Fruit fly (Drosophila melanogaster): ENCODE measurements around the gene bc10.
A peak's percentile ranks its signal among the peaks of the same experiment; 100 is the strongest.

bc10 gene

dm6 chr3L:5556195-5556594 is 8.8 kb upstream of the bc10 start:
- TF ChIP-seq Vsx2 (GFP tag; optimal IDR thresholded peaks at IDR 0.05; ENCODE audit: partially characterized antibody) (no peak), psq (GFP tag; optimal IDR thresholded peaks at IDR 0.05) (no peak), tai (GFP tag; optimal IDR thresholded peaks at IDR 0.05) (no peak), Hr78 (GFP tag; optimal IDR thresholded peaks at IDR 0.05) (no peak), usp (GFP tag; optimal IDR thresholded peaks at IDR 0.05) (no peak), N (GFP tag; optimal IDR thresholded peaks at IDR 0.05) (no peak), HLH106 (tag; optimal IDR thresholded peaks at IDR 0.05) (no peak), br (GFP tag; optimal IDR thresholded peaks at IDR 0.05) (no peak), Rel (GFP tag; optimal IDR thresholded peaks at IDR 0.05) (no peak), Rel (tag; optimal IDR thresholded peaks at IDR 0.05) (no peak), Jra (GFP tag; optimal IDR thresholded peaks at IDR 0.05) (no peak), Myc (optimal IDR thresholded peaks at IDR 0.05) (no peak), Sp1 (GFP tag; optimal IDR thresholded peaks at IDR 0.05) (no peak)

dm6 chr3L:5561341-5561740 is 3.7 kb upstream of the bc10 start, which contains the start of gene sinu:
Gene sinu, minus strand, starts transcription at chr3L:5561598.
- TF ChIP-seq Vsx2 (GFP tag; optimal IDR thresholded peaks at IDR 0.05; ENCODE audit: partially characterized antibody) (peak; percentile 53), jim (GFP tag; optimal IDR thresholded peaks at IDR 0.05) (no peak)

dm6 chr3L:5562584-5562983 is 2.4 kb upstream of the bc10 start:
- TF ChIP-seq Rel (GFP tag; optimal IDR thresholded peaks at IDR 0.05), result no peak
- peak; percentile 42 for TF ChIP-seq Rel (tag; optimal IDR thresholded peaks at IDR 0.05)
- no peak for TF ChIP-seq CG32264 (GFP tag; optimal IDR thresholded peaks at IDR 0.05)

DNA sequence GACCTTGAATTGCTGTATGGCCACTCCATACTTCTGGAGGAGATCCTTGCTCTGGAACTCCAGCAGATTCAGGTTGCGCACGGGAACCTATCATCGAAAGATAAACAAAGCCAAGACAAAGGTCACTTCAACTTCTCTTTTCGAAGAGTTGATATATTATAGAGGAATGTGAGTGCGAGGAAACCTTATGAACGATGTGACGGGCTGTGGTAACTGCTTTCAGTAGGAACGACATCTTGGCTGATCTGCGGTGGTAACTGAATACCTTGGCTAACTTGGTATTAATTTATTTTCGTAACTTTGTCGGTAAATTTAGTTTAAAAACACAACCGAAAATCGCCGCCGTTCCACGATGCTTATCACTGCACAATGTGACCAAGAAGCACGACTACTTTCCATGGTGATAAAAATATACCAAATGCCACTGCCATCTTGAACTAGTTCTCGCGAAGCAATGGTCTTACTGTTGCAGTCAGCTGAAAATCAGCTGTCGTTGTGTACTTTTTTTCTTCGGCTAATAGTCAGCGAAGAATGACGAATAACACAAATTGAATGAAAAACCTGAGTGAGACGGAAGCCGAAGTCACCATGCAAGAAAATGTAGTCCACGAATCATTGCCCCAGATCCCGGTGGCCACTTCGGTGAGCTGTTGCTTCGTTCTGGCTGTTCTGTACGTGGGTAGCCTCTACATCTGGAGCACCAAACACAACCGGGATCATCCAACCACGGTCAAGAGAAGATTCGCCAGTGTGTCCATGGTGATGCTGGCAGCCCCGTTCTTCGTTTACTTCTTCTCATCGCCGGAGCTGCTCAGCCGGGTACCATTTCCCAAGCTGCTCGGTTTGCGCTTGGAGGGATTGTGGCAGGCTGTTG is 1.5 kb upstream of the bc10 start, which contains the start of the genes ScsbetaG and Sras:
ScsbetaG (minus strand) TSS at position 383 of the 874 bp plus-strand sequence.
Sras (plus strand) TSS at position 466 of the 874 bp plus-strand sequence.
- TF ChIP-seq psq (GFP tag; optimal IDR thresholded peaks at IDR 0.05) (no peak), Rel (GFP tag; optimal IDR thresholded peaks at IDR 0.05) (no peak), Rel (tag; optimal IDR thresholded peaks at IDR 0.05) (peak; percentile 96), Vsx2 (GFP tag; optimal IDR thresholded peaks at IDR 0.05; ENCODE audit: partially characterized antibody) (peak; percentile 5)

DNA sequence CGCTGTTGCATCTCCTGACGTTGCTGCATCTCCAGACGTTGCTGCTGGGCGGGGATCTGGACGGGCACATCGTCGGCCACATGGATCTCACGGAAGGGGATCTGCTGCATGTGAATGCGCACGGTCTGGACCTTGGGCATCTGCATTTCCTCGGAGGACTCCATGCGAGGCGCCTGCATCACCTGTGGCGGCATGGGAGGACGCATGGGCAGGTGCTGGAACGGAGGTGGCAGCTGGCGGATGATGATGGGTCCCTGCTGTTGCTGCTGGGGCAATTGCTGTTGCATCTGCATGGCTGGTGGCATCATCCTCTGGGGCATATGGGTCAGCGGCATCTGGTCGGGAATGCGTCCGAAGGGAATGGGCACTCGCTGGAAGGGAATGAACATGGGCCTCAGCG is 3.3 kb downstream of the bc10 start:
- no peak for TF ChIP-seq GATAd (GFP tag; optimal IDR thresholded peaks at IDR 0.05)

DNA sequence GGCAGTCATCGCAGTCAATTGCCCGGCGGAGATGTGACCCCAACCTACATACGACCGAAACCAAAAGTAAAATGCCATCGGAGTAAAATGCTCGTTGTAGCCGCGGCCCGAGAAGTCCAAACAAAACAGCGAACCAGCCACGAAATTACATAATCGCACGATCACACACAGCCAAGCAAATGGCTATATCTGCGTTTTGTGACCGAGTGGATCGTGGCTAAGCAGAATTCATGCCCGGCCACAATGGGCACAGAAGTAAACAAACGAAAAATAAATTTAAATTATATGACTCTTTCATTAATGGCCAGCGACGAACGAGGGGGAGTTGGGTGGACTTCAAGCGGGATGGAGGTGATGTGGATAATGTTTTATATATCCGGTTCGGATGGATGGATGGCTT is 4.7 kb downstream of the bc10 start:
- TF ChIP-seq sage (GFP tag; optimal IDR thresholded peaks at IDR 0.05), result no peak
- no peak for TF ChIP-seq Sp1 (GFP tag; optimal IDR thresholded peaks at IDR 0.05)
- TF ChIP-seq usp (GFP tag; optimal IDR thresholded peaks at IDR 0.05), result no peak

DNA sequence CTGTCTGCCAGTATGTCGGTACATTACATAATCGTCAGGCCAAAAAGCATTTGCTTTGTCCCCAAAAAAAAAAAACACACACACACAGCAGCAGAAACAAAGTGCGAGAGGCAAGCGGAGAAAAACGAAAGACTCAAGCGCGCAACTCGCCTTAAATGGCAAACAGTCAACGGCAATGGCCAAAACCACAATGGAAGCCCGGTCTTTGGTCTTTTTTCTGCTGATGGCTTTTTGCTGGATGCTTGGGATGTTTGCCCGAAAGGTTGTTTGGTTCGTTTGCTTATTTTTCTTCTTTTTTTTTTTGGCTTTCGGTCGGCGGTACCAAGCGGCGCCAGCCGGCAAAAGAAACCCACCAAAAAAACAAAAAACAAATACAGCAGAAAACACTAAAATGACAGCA is 6.0 kb downstream of the bc10 start:
- peak; percentile 37 for TF ChIP-seq Sp1 (GFP tag; optimal IDR thresholded peaks at IDR 0.05)
- peak; percentile 20 for TF ChIP-seq brk (GFP tag; optimal IDR thresholded peaks at IDR 0.05)
- TF ChIP-seq Vsx2 (GFP tag; optimal IDR thresholded peaks at IDR 0.05; ENCODE audit: partially characterized antibody), result no peak
- TF ChIP-seq psq (GFP tag; optimal IDR thresholded peaks at IDR 0.05), result peak; percentile 43
- peak; percentile 20 for TF ChIP-seq jim (GFP tag; optimal IDR thresholded peaks at IDR 0.05)
- no peak for TF ChIP-seq Abd-B (GFP tag; optimal IDR thresholded peaks at IDR 0.05)

dm6 chr3L:5575524-5575923 is 10.5 kb downstream of the bc10 start:
- no peak for TF ChIP-seq dsf (GFP tag; optimal IDR thresholded peaks at IDR 0.05; ENCODE audit: borderline replicate concordance)
- no peak for TF ChIP-seq Rel (GFP tag; optimal IDR thresholded peaks at IDR 0.05)
- peak; percentile 82 for TF ChIP-seq Rel (tag; optimal IDR thresholded peaks at IDR 0.05)
- TF ChIP-seq Dif (GFP tag; optimal IDR thresholded peaks at IDR 0.05; ENCODE audit: partially characterized antibody), result no peak

dm6 chr3L:5576543-5576942 is 11.5 kb downstream of the bc10 start:
- TF ChIP-seq CG32264 (GFP tag; optimal IDR thresholded peaks at IDR 0.05) (no peak), pan (optimal IDR thresholded peaks at IDR 0.05) (no peak), h (GFP tag; optimal IDR thresholded peaks at IDR 0.05) (no peak), usp (GFP tag; optimal IDR thresholded peaks at IDR 0.05) (no peak)

Data from whole organism, wandering third instar larva.